Worm (Caenorhabditis elegans) whole organism, early embryonic: ENCODE results near the gene rab-39.

Source experiments
- ama-1 ChIP-seq: fragments of 150-350 bp; optimal IDR thresholded peaks from 2 replicates; lab custom pipeline; 2014
- hnd-1 ChIP-seq: sonication (generic microtip); optimal IDR thresholded peaks from 2 replicates; lab custom pipeline; 2016; ENCODE audit warnings: missing genetic modification characterization, missing compliant biosample characterization

DNA sequence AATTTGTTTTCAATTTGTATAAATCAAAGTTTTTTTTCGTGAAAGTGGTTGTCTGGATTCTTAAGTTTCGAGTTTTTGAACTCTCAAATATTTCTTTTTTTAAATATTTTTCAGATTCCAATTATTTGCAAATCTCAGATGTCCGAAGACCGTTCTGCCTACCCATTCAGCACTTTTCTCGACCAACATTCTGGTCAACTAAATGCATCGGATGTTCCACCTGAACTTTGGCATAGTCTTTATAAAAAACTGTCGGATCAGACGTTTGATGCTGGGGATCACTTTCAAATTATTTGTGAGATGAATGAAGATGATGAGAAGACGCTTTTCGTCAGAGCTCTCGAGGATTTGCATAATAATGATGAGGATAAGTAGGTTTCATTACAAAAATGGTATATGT, 16.1 kb upstream of the rab-39 start, which contains the start of gene ttll-12:
- no peak for TF ChIP-seq hnd-1 (tag; lab: Kevin White, UChicago)
- no peak for TF ChIP-seq ama-1 (lab: Kevin White, UChicago)
